Fruit fly (Drosophila melanogaster): ENCODE measurements around the gene sina.

sina gene

DNA sequence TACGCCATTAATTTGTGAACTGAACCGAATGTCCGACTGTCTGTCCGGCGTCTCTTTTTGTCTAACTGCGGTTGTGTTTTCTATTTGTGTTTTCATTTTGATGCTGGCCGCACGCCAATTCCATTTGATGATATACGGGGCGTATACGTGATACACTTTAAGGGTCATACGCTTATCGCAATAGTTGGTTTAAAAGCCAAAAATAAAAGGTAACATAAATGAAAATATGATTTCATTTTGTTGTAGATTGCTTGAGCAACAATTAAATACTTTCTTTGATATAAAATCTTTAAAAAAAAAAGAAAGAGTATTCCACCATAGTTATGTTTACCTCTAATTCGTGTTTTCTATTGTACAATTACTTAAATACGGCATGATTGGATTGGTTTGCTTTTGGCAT, 31.5 kb downstream of the sina start (continued):
- no peak for TF ChIP-seq Blimp-1 (GFP tag; optimal IDR thresholded peaks at IDR 0.05)
- peak; percentile 83 for TF ChIP-seq CG32532 (GFP tag; IDR thresholded peaks at IDR 0.05)
- TF ChIP-seq CG12236 (GFP tag; optimal IDR thresholded peaks at IDR 0.05) = no peak
- TF ChIP-seq Dbx (GFP tag; IDR thresholded peaks at IDR 0.05) = peak; percentile 45; the same call in 1 of the 3 replicates
- peak; percentile 70 for TF ChIP-seq lab (GFP tag; optimal IDR thresholded peaks at IDR 0.05)
- TF ChIP-seq CG10462 (GFP tag; optimal IDR thresholded peaks at IDR 0.05) = no peak
- no peak for TF ChIP-seq CG4282 (GFP tag; optimal IDR thresholded peaks at IDR 0.05)
- TF ChIP-seq rib (GFP tag; IDR thresholded peaks at IDR 0.05) = peak; percentile 63
- TF ChIP-seq otp (GFP tag; IDR thresholded peaks at IDR 0.05) = no peak
- TF ChIP-seq Neu2 (GFP tag; optimal IDR thresholded peaks at IDR 0.05; ENCODE audit: borderline replicate concordance) = no peak
- TF ChIP-seq sisA (GFP tag; IDR thresholded peaks at IDR 0.05) = no peak
- peak; percentile 56 for TF ChIP-seq Meics (GFP tag; optimal IDR thresholded peaks at IDR 0.05)
- TF ChIP-seq tll (GFP tag; optimal IDR thresholded peaks at IDR 0.05) = no peak
- no peak for TF ChIP-seq CG9876 (GFP tag; optimal IDR thresholded peaks at IDR 0.05)
- no peak for TF ChIP-seq TFAM (GFP tag; optimal IDR thresholded peaks at IDR 0.05)
- TF ChIP-seq lmd (GFP tag; IDR thresholded peaks at IDR 0.05) = peak; percentile 59; the same call in 1 of the 2 replicates
- TF ChIP-seq CG4617 (GFP tag; optimal IDR thresholded peaks at IDR 0.05; ENCODE audit: borderline replicate concordance) = no peak
- TF ChIP-seq CG17612 (GFP tag; IDR thresholded peaks at IDR 0.05) = no peak
- TF ChIP-seq CG43689 (GFP tag; IDR thresholded peaks at IDR 0.05) = no peak
- TF ChIP-seq tx (GFP tag; optimal IDR thresholded peaks at IDR 0.05) = no peak
- TF ChIP-seq CG32772 (GFP tag; IDR thresholded peaks at IDR 0.05) = no peak
- TF ChIP-seq Drgx (GFP tag; IDR thresholded peaks at IDR 0.05) = peak; percentile 28; the same call in 1 of the 2 replicates
- 0 out of 3 replicates have a peak, but pooled peaks have one; percentile 54 for TF ChIP-seq so (GFP tag; IDR thresholded peaks at IDR 0.05)
- peak; percentile 52; the same call in 2 of the 3 replicates for TF ChIP-seq dysf (GFP tag; IDR thresholded peaks at IDR 0.05)
- no peak for TF ChIP-seq ase (GFP tag; IDR thresholded peaks at IDR 0.05)
- TF ChIP-seq al (GFP tag; IDR thresholded peaks at IDR 0.05) = peak; percentile 65; the same call in 1 of the 2 replicates
- TF ChIP-seq CG3847 (GFP tag; IDR thresholded peaks at IDR 0.05) = peak; percentile 37; the same call in 1 of the 2 replicates
- no peak for TF ChIP-seq CG10565 (GFP tag; optimal IDR thresholded peaks at IDR 0.05)
- TF ChIP-seq gfzf (GFP tag; optimal IDR thresholded peaks at IDR 0.05) = no peak
- no peak for TF ChIP-seq CG11723 (GFP tag; optimal IDR thresholded peaks at IDR 0.05)
- TF ChIP-seq CG11398 (GFP tag; optimal IDR thresholded peaks at IDR 0.05) = no peak
- peak; percentile 17; the same call in 1 of the 2 replicates for TF ChIP-seq H2.0 (GFP tag; IDR thresholded peaks at IDR 0.05)
- 0 out of 3 replicates have a peak, but pooled peaks have one; percentile 9 for TF ChIP-seq H15 (GFP tag; IDR thresholded peaks at IDR 0.05)
- no peak for TF ChIP-seq lov (optimal IDR thresholded peaks at IDR 0.05)
- no peak for TF ChIP-seq lov (GFP tag; IDR thresholded peaks at IDR 0.05)
- no peak for TF ChIP-seq grn (GFP tag; optimal IDR thresholded peaks at IDR 0.05)
- peak in 1 of 2 experiments; percentile 44 for TF ChIP-seq Hr51 (GFP tag; optimal IDR thresholded peaks at IDR 0.05)
- peak; percentile 48; the same call in 1 of the 2 replicates for TF ChIP-seq Ada2b (GFP tag; IDR thresholded peaks at IDR 0.05)
- TF ChIP-seq da (GFP tag; optimal IDR thresholded peaks at IDR 0.05) = no peak
- TF ChIP-seq Stat92E (GFP tag; optimal IDR thresholded peaks at IDR 0.05) = no peak
- peak; percentile 59 for TF ChIP-seq Fer3 (tag; optimal IDR thresholded peaks at IDR 0.05)
- peak; percentile 34; the same call in 1 of the 2 replicates for TF ChIP-seq Adf1 (GFP tag; IDR thresholded peaks at IDR 0.05)
- peak; percentile 71 for TF ChIP-seq CG7372 (GFP tag; IDR thresholded peaks at IDR 0.05)
- no peak for TF ChIP-seq CG8944 (GFP tag; optimal IDR thresholded peaks at IDR 0.05)
- TF ChIP-seq row (GFP tag; IDR thresholded peaks at IDR 0.05) = peak; percentile 68
- TF ChIP-seq CG3281 (GFP tag; optimal IDR thresholded peaks at IDR 0.05) = peak; percentile 36
- peak; percentile 16 for TF ChIP-seq CG12391 (tag; optimal IDR thresholded peaks at IDR 0.05)
- TF ChIP-seq dmrt99B (tag; optimal IDR thresholded peaks at IDR 0.05) = peak; percentile 20
- no peak for TF ChIP-seq CG6854 (GFP tag; optimal IDR thresholded peaks at IDR 0.05)
- peak; percentile 70 for TF ChIP-seq D19A (tag; optimal IDR thresholded peaks at IDR 0.05)
- TF ChIP-seq zf30C (GFP tag; optimal IDR thresholded peaks at IDR 0.05) = no peak
